Fruit fly (Drosophila melanogaster) whole organism, embryonic: ENCODE measurements around the gene CG3625.

Source experiments
- Abd-B ChIP-seq: fragments of 200-800 bp; sonication (Bioruptor generic); optimal IDR thresholded peaks from 2 replicates; lab custom pipeline; 2018; ENCODE audit warnings: missing biosample characterization, mild to moderate bottlenecking, missing genetic modification characterization, moderate library complexity
- Atf6 ChIP-seq: fragments of 200-800 bp; sonication (Bioruptor generic); IDR thresholded peaks from 2 replicates; pipeline ENCODE4 v1.3.6; 2022; ENCODE audit warnings: missing biosample characterization, missing genetic modification characterization
- Bdp1 ChIP-seq: fragments of 200-800 bp; sonication (Bioruptor generic); optimal IDR thresholded peaks from 3 replicates; lab custom pipeline; 2016; ENCODE audit warnings: missing biosample characterization, missing genetic modification characterization
- CG10267 ChIP-seq: fragments of 200-800 bp; sonication (Bioruptor generic); optimal IDR thresholded peaks from 2 replicates; lab custom pipeline; 2018; ENCODE audit warnings: missing biosample characterization, mild to moderate bottlenecking, missing genetic modification characterization, moderate library complexity
- CG10959 ChIP-seq: fragments of 200-800 bp; sonication (Bioruptor generic); IDR thresholded peaks from 2 replicates; pipeline ENCODE4 v1.3.6; 2022; ENCODE audit warnings: missing biosample characterization, missing genetic modification characterization
- CG11398 ChIP-seq: fragments of 200-800 bp; sonication (Bioruptor generic); optimal IDR thresholded peaks from 2 replicates; lab custom pipeline; 2016; ENCODE audit warnings: missing biosample characterization, missing genetic modification characterization
- CG11504 ChIP-seq: fragments of 200-800 bp; sonication (Bioruptor generic); optimal IDR thresholded peaks from 3 replicates; lab custom pipeline; 2019; ENCODE audit warnings: missing biosample characterization, mild to moderate bottlenecking, missing genetic modification characterization, moderate library complexity
- CG11696 ChIP-seq: fragments of 200-800 bp; sonication (Bioruptor generic); IDR thresholded peaks from 2 replicates; pipeline ENCODE4 v1.3.6; 2022; ENCODE audit warnings: missing biosample characterization, missing genetic modification characterization
- CG12071 ChIP-seq: fragments of 200-800 bp; sonication (Bioruptor generic); optimal IDR thresholded peaks from 3 replicates; lab custom pipeline; 2018; ENCODE audit warnings: missing biosample characterization, mild to moderate bottlenecking, missing genetic modification characterization
- CG18619 ChIP-seq: fragments of 200-800 bp; sonication (Bioruptor generic); optimal IDR thresholded peaks from 3 replicates; lab custom pipeline; 2017; ENCODE audit warnings: missing biosample characterization, mild to moderate bottlenecking, missing genetic modification characterization
- CG2712 ChIP-seq: fragments of 200-800 bp; optimal IDR thresholded peaks from 3 replicates; lab custom pipeline; 2019; ENCODE audit warnings: missing biosample characterization, mild to moderate bottlenecking, missing genetic modification characterization, moderate library complexity
- CG31224 ChIP-seq: fragments of 200-800 bp; sonication (Bioruptor generic); IDR thresholded peaks from 2 replicates; pipeline ENCODE4 v1.3.6; 2022; ENCODE audit warnings: missing biosample characterization, missing genetic modification characterization
- CG31365 ChIP-seq: fragments of 200-800 bp; sonication (Bioruptor generic); optimal IDR thresholded peaks from 2 replicates; lab custom pipeline; 2018; ENCODE audit warnings: missing biosample characterization, mild to moderate bottlenecking, missing genetic modification characterization
- CG3726 ChIP-seq: fragments of 200-800 bp; sonication (Bioruptor generic); IDR thresholded peaks from 3 replicates; pipeline ENCODE4, ENCODE4 v1.3.6; 2022; ENCODE audit warnings: missing biosample characterization, missing genetic modification characterization
- CG3847 ChIP-seq: fragments of 200-800 bp; sonication (Bioruptor generic); IDR thresholded peaks from 2 replicates; pipeline ENCODE4 v1.3.6; 2022; ENCODE audit warnings: missing biosample characterization, missing genetic modification characterization
- CG3995 ChIP-seq: fragments of 200-800 bp; sonication (Bioruptor generic); optimal IDR thresholded peaks from 3 replicates; lab custom pipeline; 2016; ENCODE audit warnings: missing biosample characterization, missing genetic modification characterization
- CG6791 ChIP-seq: fragments of 200-800 bp; sonication (Bioruptor generic); IDR thresholded peaks from 3 replicates; pipeline ENCODE4 v1.3.6; 2022; ENCODE audit warnings: missing biosample characterization, missing genetic modification characterization; ENCODE audit not compliant: partially characterized antibody
- CG7556 ChIP-seq: fragments of 200-800 bp; sonication (Bioruptor generic); optimal IDR thresholded peaks from 2 replicates; lab custom pipeline; 2017; ENCODE audit warnings: missing biosample characterization, mild to moderate bottlenecking, missing genetic modification characterization
- CG7928 ChIP-seq: fragments of 200-800 bp; sonication (Bioruptor generic); optimal IDR thresholded peaks from 2 replicates; lab custom pipeline; 2017; ENCODE audit warnings: missing biosample characterization, mild to moderate bottlenecking, missing genetic modification characterization
- CG8944 ChIP-seq: fragments of 200-800 bp; sonication (Bioruptor generic); optimal IDR thresholded peaks from 3 replicates; lab custom pipeline; 2016; ENCODE audit warnings: missing biosample characterization, missing genetic modification characterization
- CG9932 ChIP-seq: fragments of 200-800 bp; sonication (Bioruptor generic); IDR thresholded peaks from 2 replicates; pipeline ENCODE4 v1.3.6; 2022; ENCODE audit warnings: missing biosample characterization, missing genetic modification characterization
- CTCF ChIP-seq: fragments of 200-800 bp; sonication (Bioruptor generic); optimal IDR thresholded peaks from 2 replicates; lab custom pipeline; 2017; ENCODE audit warnings: missing biosample characterization, mild to moderate bottlenecking, missing genetic modification characterization, moderate library complexity
- D19B ChIP-seq: fragments of 200-800 bp; sonication (Bioruptor generic); optimal IDR thresholded peaks from 2 replicates; lab custom pipeline; 2017; ENCODE audit warnings: missing biosample characterization, mild to moderate bottlenecking, missing genetic modification characterization
- Doc2 ChIP-seq: fragments of 200-800 bp; sonication (Bioruptor generic); IDR thresholded peaks from 2 replicates; pipeline ENCODE4 v1.3.6; 2022; ENCODE audit warnings: missing biosample characterization, missing genetic modification characterization
- Dp ChIP-seq: fragments of 200-800 bp; sonication (Bioruptor generic); optimal IDR thresholded peaks from 2 replicates; lab custom pipeline; 2018; ENCODE audit warnings: missing biosample characterization, mild to moderate bottlenecking, missing genetic modification characterization, moderate library complexity
- Gsc ChIP-seq: fragments of 200-800 bp; sonication (Bioruptor generic); IDR thresholded peaks from 2 replicates; pipeline ENCODE4 v1.3.6; 2022; ENCODE audit warnings: missing biosample characterization, missing genetic modification characterization
- Hr3 ChIP-seq: fragments of 200-800 bp; sonication (Bioruptor generic); optimal IDR thresholded peaks from 3 replicates; lab custom pipeline; 2016; ENCODE audit warnings: missing biosample characterization, missing genetic modification characterization
- Lpt ChIP-seq: fragments of >200 bp; optimal IDR thresholded peaks from 2 replicates; lab custom pipeline; 2018; ENCODE audit warnings: missing biosample characterization, missing genetic modification characterization
- MBD-R2 ChIP-seq: fragments of 200-800 bp; sonication (Bioruptor generic); IDR thresholded peaks from 2 replicates; pipeline ENCODE4 v1.3.6; 2022; ENCODE audit warnings: missing biosample characterization, missing genetic modification characterization
- NFAT ChIP-seq: fragments of 200-800 bp; sonication (Bioruptor generic); IDR thresholded peaks from 2 replicates; pipeline ENCODE4 v1.3.6; 2022; ENCODE audit warnings: missing biosample characterization, missing genetic modification characterization
- Pdp1 ChIP-seq, 2 experiments: fragments of 200-800 bp; sonication (Bioruptor generic); optimal IDR thresholded peaks; 3 replicates each; lab custom pipeline; 2016; ENCODE audit warnings: missing biosample characterization in 2 of 2, missing genetic modification characterization in 2 of 2, mild to moderate bottlenecking in 1 of 2, moderate library complexity in 1 of 2
- Sry-δ ChIP-seq: fragments of 200-800 bp; sonication (Bioruptor generic); optimal IDR thresholded peaks from 2 replicates; lab custom pipeline; 2016; ENCODE audit warnings: missing biosample characterization, missing genetic modification characterization
- Ssrp ChIP-seq: fragments of 200-800 bp; sonication (Bioruptor generic); optimal IDR thresholded peaks from 2 replicates; lab custom pipeline; 2018; ENCODE audit warnings: missing biosample characterization, mild to moderate bottlenecking, missing genetic modification characterization, moderate library complexity
- Taf1 ChIP-seq: fragments of 200-800 bp; sonication (Bioruptor generic); IDR thresholded peaks from 2 replicates; pipeline ENCODE4 v1.3.6; 2022; ENCODE audit warnings: missing biosample characterization, missing genetic modification characterization
- Vsx1 ChIP-seq: fragments of 200-800 bp; sonication (Bioruptor generic); optimal IDR thresholded peaks from 2 replicates; lab custom pipeline; 2017; ENCODE audit warnings: missing biosample characterization, mild to moderate bottlenecking, missing genetic modification characterization, missing genetic modification reagents
- abd-A ChIP-seq: fragments of 200-800 bp; sonication (Bioruptor generic); optimal IDR thresholded peaks from 3 replicates; lab custom pipeline; 2019; ENCODE audit warnings: missing biosample characterization, mild to moderate bottlenecking, missing genetic modification characterization, moderate library complexity
- ac ChIP-seq: fragments of 200-800 bp; sonication (Bioruptor generic); optimal IDR thresholded peaks from 3 replicates; lab custom pipeline; 2017; ENCODE audit warnings: missing biosample characterization, mild to moderate bottlenecking, missing genetic modification characterization
- bab2 ChIP-seq: fragments of 200-800 bp; sonication (Bioruptor generic); optimal IDR thresholded peaks from 2 replicates; lab custom pipeline; 2016; ENCODE audit warnings: missing biosample characterization, missing genetic modification characterization
- caup ChIP-seq: fragments of 200-800 bp; sonication (Bioruptor generic); optimal IDR thresholded peaks from 3 replicates; lab custom pipeline; 2017; ENCODE audit warnings: missing biosample characterization, mild to moderate bottlenecking, missing genetic modification characterization, moderate library complexity; ENCODE audit not compliant: severe bottlenecking
- crol ChIP-seq: fragments of 200-800 bp; sonication (Bioruptor generic); IDR thresholded peaks from 2 replicates; pipeline ENCODE4 v1.3.6; 2022; ENCODE audit warnings: missing biosample characterization, missing genetic modification characterization
- disco-r ChIP-seq: fragments of 200-800 bp; sonication (Bioruptor generic); optimal IDR thresholded peaks from 2 replicates; lab custom pipeline; 2016; ENCODE audit warnings: missing biosample characterization, missing genetic modification characterization
- exex ChIP-seq: fragments of 200-800 bp; sonication (Bioruptor generic); optimal IDR thresholded peaks from 4 replicates; lab custom pipeline; 2018; ENCODE audit warnings: missing biosample characterization, mild to moderate bottlenecking, missing genetic modification characterization, moderate library complexity
- grau ChIP-seq: fragments of 200-800 bp; optimal IDR thresholded peaks from 3 replicates; lab custom pipeline; 2019; ENCODE audit warnings: missing biosample characterization, mild to moderate bottlenecking, missing genetic modification characterization, moderate library complexity
- hbn ChIP-seq: fragments of 200-800 bp; sonication (Bioruptor generic); IDR thresholded peaks from 2 replicates; pipeline ENCODE4 v1.3.6; 2022; ENCODE audit warnings: missing biosample characterization, missing genetic modification characterization; ENCODE audit not compliant: partially characterized antibody
- jumu ChIP-seq: fragments of 200-800 bp; sonication (Bioruptor generic); optimal IDR thresholded peaks from 3 replicates; lab custom pipeline; 2016; ENCODE audit warnings: missing biosample characterization, missing genetic modification characterization
- kay ChIP-seq: fragments of 200-800 bp; sonication (Bioruptor generic); optimal IDR thresholded peaks from 2 replicates; lab custom pipeline; 2016; ENCODE audit warnings: missing biosample characterization, missing genetic modification characterization
- nau ChIP-seq: fragments of 200-800 bp; sonication (Bioruptor generic); optimal IDR thresholded peaks from 3 replicates; lab custom pipeline; 2017; ENCODE audit warnings: missing biosample characterization, mild to moderate bottlenecking, missing genetic modification characterization, missing genetic modification reagents
- sima ChIP-seq: fragments of 200-800 bp; sonication (Bioruptor generic); optimal IDR thresholded peaks from 2 replicates; lab custom pipeline; 2016; ENCODE audit warnings: missing biosample characterization, missing genetic modification characterization
- sna ChIP-seq: fragments of 200-800 bp; sonication (Bioruptor generic); IDR thresholded peaks from 2 replicates; pipeline ENCODE4 v1.3.6; 2022; ENCODE audit warnings: missing biosample characterization, missing genetic modification characterization; ENCODE audit not compliant: partially characterized antibody
- sob ChIP-seq: fragments of 200-800 bp; sonication (Bioruptor generic); IDR thresholded peaks from 2 replicates; pipeline ENCODE4 v1.3.6; 2022; ENCODE audit warnings: missing biosample characterization, missing genetic modification characterization
- tio ChIP-seq: fragments of 200-800 bp; sonication (Bioruptor generic); optimal IDR thresholded peaks from 2 replicates; lab custom pipeline; 2017; ENCODE audit warnings: missing biosample characterization, missing genetic modification characterization, inconsistent platforms
- toy ChIP-seq: fragments of 200-800 bp; sonication (Bioruptor generic); IDR thresholded peaks from 2 replicates; pipeline ENCODE4 v1.3.6; 2022; ENCODE audit warnings: missing biosample characterization, missing genetic modification characterization
- zfh1 ChIP-seq: fragments of 200-800 bp; sonication (Bioruptor generic); IDR thresholded peaks from 3 replicates; pipeline ENCODE4 v1.3.6; 2022; ENCODE audit warnings: missing biosample characterization, missing genetic modification characterization

Gene CG3625

dm6 chr2L:307129-307528 is 15.5 kb upstream of the CG3625 start (continued):
- TF ChIP-seq CG12071 (GFP tag; lab: Kevin White, UChicago) (no peak), sna (GFP tag; lab: Robert Waterston, UW) (no peak), kay (no peak), CG8944 (GFP tag; lab: Kevin White, UChicago) (no peak), Sry-δ (GFP tag; lab: Kevin White, UChicago) (no peak), hbn (GFP tag; lab: Robert Waterston, UW) (no peak), exex (peak; percentile 1), nau (no peak), CG2712 (tag; lab: Kevin White, UChicago) (no peak), CG10959 (GFP tag; lab: Robert Waterston, UW) (no peak), CG11398 (GFP tag; lab: Kevin White, UChicago) (no peak), CG9932 (GFP tag; lab: Robert Waterston, UW) (0 out of 2 replicates have a peak, but pooled peaks have one; percentile 19), bab2 (GFP tag; lab: Kevin White, UChicago) (no peak), Abd-B (GFP tag; lab: Kevin White, UChicago) (peak; percentile 11), Vsx1 (GFP tag; lab: Kevin White, UChicago) (no peak), CG10267 (tag; lab: Kevin White, UChicago) (no peak), abd-A (tag; lab: Kevin White, UChicago) (peak; percentile 93), CG7556 (GFP tag; lab: Kevin White, UChicago) (no peak), CG18619 (GFP tag; lab: Kevin White, UChicago) (no peak), CG11696 (no peak), disco-r (GFP tag; lab: Kevin White, UChicago) (no peak), Taf1 (GFP tag; lab: Robert Waterston, UW) (no peak), Gsc (GFP tag; lab: Robert Waterston, UW) (no peak), CG31224 (GFP tag; lab: Robert Waterston, UW) (no peak), grau (tag; lab: Kevin White, UChicago) (no peak), crol (GFP tag; lab: Robert Waterston, UW) (peak; percentile 98), zfh1 (no peak), ac (GFP tag; lab: Kevin White, UChicago) (no peak), CG3847 (GFP tag; lab: Robert Waterston, UW) (no peak), jumu (GFP tag; lab: Kevin White, UChicago) (no peak), caup (GFP tag; lab: Kevin White, UChicago) (peak; percentile 70), CG11504 (tag; lab: Kevin White, UChicago) (no peak), Hr3 (GFP tag; lab: Kevin White, UChicago) (no peak), Atf6 (GFP tag; lab: Robert Waterston, UW) (0 out of 2 replicates have a peak, but pooled peaks have one; percentile 13), Ssrp (tag; lab: Kevin White, UChicago) (no peak), Pdp1 (GFP tag; optimal IDR thresholded peaks at IDR 0.05; lab: Kevin White, UChicago) (no peak), Doc2 (no peak), CG3995 (GFP tag; lab: Kevin White, UChicago) (no peak), tio (GFP tag; lab: Kevin White, UChicago) (no peak), CG6791 (no peak), CG31365 (tag; lab: Kevin White, UChicago) (no peak), CTCF (GFP tag; lab: Kevin White, UChicago) (no peak), NFAT (no peak), Dp (no peak), sima (no peak), sob (GFP tag; lab: Robert Waterston, UW) (0 out of 2 replicates have a peak, but pooled peaks have one; percentile 18), D19B (GFP tag; lab: Kevin White, UChicago) (no peak), toy (GFP tag; lab: Robert Waterston, UW) (no peak), CG3726 (GFP tag; lab: Robert Waterston, UW) (no peak), CG7928 (GFP tag; lab: Kevin White, UChicago) (no peak), Bdp1 (GFP tag; lab: Kevin White, UChicago) (no peak), MBD-R2 (GFP tag; lab: Robert Waterston, UW) (no peak), Lpt (GFP tag; lab: Kevin White, UChicago) (no peak)
